Fruit fly (Drosophila melanogaster): ENCODE data around the gene CG12231.

CG12231 gene

DNA sequence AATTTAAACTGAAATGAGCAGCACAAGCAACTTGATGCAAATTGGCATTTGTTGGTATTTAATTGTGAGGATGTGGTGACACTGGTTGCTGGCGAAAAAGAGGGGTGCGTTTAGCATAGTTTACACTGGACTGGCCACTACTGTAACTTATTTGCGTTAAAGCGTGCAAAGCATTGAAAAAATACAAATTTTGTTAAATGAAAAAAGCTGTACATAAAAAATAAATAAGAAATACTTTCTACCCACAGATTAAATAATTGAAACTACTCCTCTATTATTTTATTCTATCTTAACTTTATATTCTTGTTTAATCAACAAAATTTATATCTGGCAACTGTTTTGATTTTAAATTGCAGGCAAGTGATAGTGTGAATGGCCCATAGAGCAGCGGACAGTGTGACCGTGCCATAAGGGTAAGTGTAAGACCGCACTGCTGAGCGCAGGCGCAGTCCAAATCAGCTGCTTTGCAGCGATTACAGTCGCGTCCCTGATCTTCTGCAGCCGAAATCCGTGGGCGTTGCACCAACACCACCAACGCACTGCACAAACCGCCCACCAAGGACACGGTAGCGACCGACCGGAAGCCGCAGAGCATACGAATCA is 34.3 kb upstream of the CG12231 start, which contains the start of the genes Grip84 and car (continued):
- TF ChIP-seq Six4 (GFP tag; optimal IDR thresholded peaks at IDR 0.05) (no peak), sc (optimal IDR thresholded peaks at IDR 0.05) (no peak), sc (GFP tag; optimal IDR thresholded peaks at IDR 0.05) (peak; percentile 38), Taf1 (GFP tag; IDR thresholded peaks at IDR 0.05) (peak; percentile 44; the same call in 1 of the 2 replicates), zen2 (GFP tag; IDR thresholded peaks at IDR 0.05; ENCODE audit: partially characterized antibody) (no peak), CG8388 (GFP tag; optimal IDR thresholded peaks at IDR 0.05) (peak; percentile 55), Trl (optimal IDR thresholded peaks at IDR 0.05) (no peak), Trl (GFP tag; optimal IDR thresholded peaks at IDR 0.05) (peak; percentile 66), cas (GFP tag; IDR thresholded peaks at IDR 0.05) (no peak), H2.0 (GFP tag; IDR thresholded peaks at IDR 0.05) (peak; percentile 23; the same call in 1 of the 2 replicates), Tbp (GFP tag; optimal IDR thresholded peaks at IDR 0.05) (no peak), CG7271 (tag; optimal IDR thresholded peaks at IDR 0.05) (no peak), knrl (GFP tag; IDR thresholded peaks at IDR 0.05; ENCODE audit: partially characterized antibody) (no peak), CG11093 (GFP tag; IDR thresholded peaks at IDR 0.05) (peak; percentile 63; the same call in 2 of the 3 replicates), CG16813 (GFP tag; IDR thresholded peaks at IDR 0.05; ENCODE audit: partially characterized antibody) (no peak), CG15269 (tag; optimal IDR thresholded peaks at IDR 0.05) (no peak), NC2β (GFP tag; optimal IDR thresholded peaks at IDR 0.05) (no peak), Ets65A (GFP tag) (peak; percentile 95), CG6272 (GFP tag; IDR thresholded peaks at IDR 0.05) (peak; percentile 74), CG14710 (tag; optimal IDR thresholded peaks at IDR 0.05) (peak; percentile 99), ranshi (GFP tag; IDR thresholded peaks at IDR 0.05) (peak; percentile 46; the same call in 1 of the 2 replicates), nmo (GFP tag; optimal IDR thresholded peaks at IDR 0.05) (peak; percentile 87), CG11695 (GFP tag; IDR thresholded peaks at IDR 0.05) (0 out of 3 replicates have a peak, but pooled peaks have one; percentile 33), CG11247 (GFP tag; IDR thresholded peaks at IDR 0.05) (0 out of 2 replicates have a peak, but pooled peaks have one; percentile 29), Hr39 (optimal IDR thresholded peaks at IDR 0.05) (no peak), dati (GFP tag; IDR thresholded peaks at IDR 0.05) (no peak), BtbVII (GFP tag; optimal IDR thresholded peaks at IDR 0.05) (no peak), CG11504 (tag; optimal IDR thresholded peaks at IDR 0.05) (no peak), CG8281 (tag; optimal IDR thresholded peaks at IDR 0.05) (no peak), tx (GFP tag; optimal IDR thresholded peaks at IDR 0.05) (no peak), CG9437 (GFP tag; optimal IDR thresholded peaks at IDR 0.05) (peak; percentile 56), CG1024 (GFP tag; IDR thresholded peaks at IDR 0.05) (no peak; the same call in 1 of the 2 replicates), wor (GFP tag; IDR thresholded peaks at IDR 0.05) (0 out of 2 replicates have a peak, but pooled peaks have one; percentile 16), CG17802 (tag; optimal IDR thresholded peaks at IDR 0.05) (peak; percentile 94), bab2 (GFP tag; optimal IDR thresholded peaks at IDR 0.05) (peak; percentile 38), CG14014 (GFP tag; IDR thresholded peaks at IDR 0.05) (peak; percentile 60), esg (GFP tag; conservative IDR thresholded peaks at IDR 0.05) (peak; percentile 67), CG15601 (tag; optimal IDR thresholded peaks at IDR 0.05) (no peak), CG10267 (tag; optimal IDR thresholded peaks at IDR 0.05) (peak; percentile 64), cwo (GFP tag; optimal IDR thresholded peaks at IDR 0.05) (no peak), CG17328 (GFP tag; IDR thresholded peaks at IDR 0.05) (peak; percentile 52; the same call in 1 of the 2 replicates), br (optimal IDR thresholded peaks at IDR 0.05) (no peak), Lhr (GFP tag; optimal IDR thresholded peaks at IDR 0.05) (peak; percentile 59), gsb-n (tag; optimal IDR thresholded peaks at IDR 0.05) (no peak), Neu2 (GFP tag; optimal IDR thresholded peaks at IDR 0.05; ENCODE audit: borderline replicate concordance) (no peak), Sox102F (GFP tag; optimal IDR thresholded peaks at IDR 0.05) (no peak), insv (GFP tag; optimal IDR thresholded peaks at IDR 0.05) (peak in 1 of 2 experiments; percentile 36), pros (GFP tag; optimal IDR thresholded peaks at IDR 0.05) (no peak), klu (GFP tag; IDR thresholded peaks at IDR 0.05) (peak; percentile 66; the same call in 1 of the 2 replicates), CG6765 (GFP tag; optimal IDR thresholded peaks at IDR 0.05) (no peak), CG9215 (GFP tag; IDR thresholded peaks at IDR 0.05) (peak; percentile 77; the same call in 1 of the 2 replicates)
